Fruit fly (Drosophila melanogaster): ENCODE data around the gene Drsl4.

Gene Drsl4

dm6 chr3L:3338882-3339590, 23.6 kb downstream of the Drsl4 start (continued):
- TF ChIP-seq CG6792 (GFP tag; optimal IDR thresholded peaks at IDR 0.05) = no peak
- TF ChIP-seq Eip78C (GFP tag) = peak; percentile 58
- TF ChIP-seq CG9139 (GFP tag; optimal IDR thresholded peaks at IDR 0.05) = peak; percentile 44
- peak; percentile 18 for TF ChIP-seq topi (GFP tag; optimal IDR thresholded peaks at IDR 0.05)
- TF ChIP-seq CG34406 (GFP tag; optimal IDR thresholded peaks at IDR 0.05) = no peak
- TF ChIP-seq Ets96B (tag; optimal IDR thresholded peaks at IDR 0.05) = peak; percentile 79
- no peak for TF ChIP-seq Sox15 (GFP tag; optimal IDR thresholded peaks at IDR 0.05)
- no peak for TF ChIP-seq lz (GFP tag; optimal IDR thresholded peaks at IDR 0.05)
- peak; percentile 30 for TF ChIP-seq CG16779 (tag; optimal IDR thresholded peaks at IDR 0.05)
- TF ChIP-seq CG1621 (tag; optimal IDR thresholded peaks at IDR 0.05) = no peak
- TF ChIP-seq Sox102F (GFP tag; optimal IDR thresholded peaks at IDR 0.05) = no peak
- TF ChIP-seq dsx (GFP tag; optimal IDR thresholded peaks at IDR 0.05; ENCODE audit: poor library complexity, severe bottlenecking) = no peak
- peak; percentile 75 for TF ChIP-seq eg (GFP tag; IDR thresholded peaks at IDR 0.05)
- TF ChIP-seq Hr4 (GFP tag; optimal IDR thresholded peaks at IDR 0.05) = peak; percentile 76
- TF ChIP-seq Blimp-1 (GFP tag; optimal IDR thresholded peaks at IDR 0.05) = no peak
- TF ChIP-seq CG11294 (GFP tag; IDR thresholded peaks at IDR 0.05) = no peak; the same call in 1 of the 2 replicates
- peak; percentile 23 for TF ChIP-seq pdm3 (GFP tag; optimal IDR thresholded peaks at IDR 0.05)
- TF ChIP-seq acj6 (GFP tag; optimal IDR thresholded peaks at IDR 0.05) = no peak
- TF ChIP-seq Smox (GFP tag; optimal IDR thresholded peaks at IDR 0.05) = no peak
- peak; percentile 77 for TF ChIP-seq CG3032 (tag; optimal IDR thresholded peaks at IDR 0.05)
- peak; percentile 70 for TF ChIP-seq CG6808 (GFP tag; optimal IDR thresholded peaks at IDR 0.05)

dm6 chr3L:3339695-3340226, 24.3 kb downstream of the Drsl4 start:
- peak; percentile 39 for TF ChIP-seq Hr39 (GFP tag; optimal IDR thresholded peaks at IDR 0.05)
- no peak for TF ChIP-seq acj6 (GFP tag; optimal IDR thresholded peaks at IDR 0.05)
- no peak for TF ChIP-seq CG6792 (GFP tag; optimal IDR thresholded peaks at IDR 0.05)
- TF ChIP-seq esn (GFP tag; optimal IDR thresholded peaks at IDR 0.05) = peak; percentile 6
- no peak for TF ChIP-seq CG8119 (GFP tag; IDR thresholded peaks at IDR 0.05)
- TF ChIP-seq vri (GFP tag; optimal IDR thresholded peaks at IDR 0.05) = peak; percentile 65
- TF ChIP-seq pdm3 (GFP tag; optimal IDR thresholded peaks at IDR 0.05) = no peak
- TF ChIP-seq CG34406 (GFP tag; optimal IDR thresholded peaks at IDR 0.05) = no peak
- no peak for TF ChIP-seq Blimp-1 (GFP tag; optimal IDR thresholded peaks at IDR 0.05)
- no peak for TF ChIP-seq OdsH (GFP tag; optimal IDR thresholded peaks at IDR 0.05)
- TF ChIP-seq Met (GFP tag; optimal IDR thresholded peaks at IDR 0.05) = peak; percentile 37
- TF ChIP-seq svp (GFP tag) = peak; percentile 94

- TF ChIP-seq CG8632 (GFP tag; optimal IDR thresholded peaks at IDR 0.05) (peak; percentile 71), CG34406 (GFP tag; optimal IDR thresholded peaks at IDR 0.05) (peak; percentile 61), CG10631 (GFP tag; optimal IDR thresholded peaks at IDR 0.05) (peak; percentile 71), CG11762 (GFP tag; optimal IDR thresholded peaks at IDR 0.05; ENCODE audit: insufficient read depth) (peak; percentile 53), CG4318 (GFP tag; optimal IDR thresholded peaks at IDR 0.05) (no peak), svp (GFP tag) (peak; percentile 89), OdsH (GFP tag; optimal IDR thresholded peaks at IDR 0.05) (peak; percentile 57), Gug (GFP tag; IDR thresholded peaks at IDR 0.05) (peak; percentile 28; the same call in 1 of the 2 replicates), CG31627 (GFP tag; optimal IDR thresholded peaks at IDR 0.05) (peak; percentile 85), CG10669 (GFP tag; optimal IDR thresholded peaks at IDR 0.05) (peak; percentile 62), topi (GFP tag; optimal IDR thresholded peaks at IDR 0.05) (peak; percentile 75), esn (GFP tag; optimal IDR thresholded peaks at IDR 0.05) (peak; percentile 82), achi (GFP tag; optimal IDR thresholded peaks at IDR 0.05) (peak; percentile 50), Ets21C (GFP tag; optimal IDR thresholded peaks at IDR 0.05) (peak; percentile 72), dac (GFP tag; optimal IDR thresholded peaks at IDR 0.05) (no peak), eg (GFP tag; IDR thresholded peaks at IDR 0.05) (no peak), CG6276 (GFP tag; optimal IDR thresholded peaks at IDR 0.05) (no peak), spab (GFP tag; optimal IDR thresholded peaks at IDR 0.05) (peak; percentile 57), Eip78C (GFP tag) (peak; percentile 91), Hr39 (GFP tag; optimal IDR thresholded peaks at IDR 0.05) (peak; percentile 82), CG3919 (GFP tag; optimal IDR thresholded peaks at IDR 0.05) (peak; percentile 52), CG7368 (GFP tag; optimal IDR thresholded peaks at IDR 0.05) (peak; percentile 36), CG6854 (GFP tag; optimal IDR thresholded peaks at IDR 0.05) (peak; percentile 64), ss (GFP tag; optimal IDR thresholded peaks at IDR 0.05) (peak; percentile 34 to 57), Ets96B (tag; optimal IDR thresholded peaks at IDR 0.05) (peak; percentile 70), CG1621 (tag; optimal IDR thresholded peaks at IDR 0.05) (peak; percentile 71)
Observed at dm6 chr3L:3342307-3342940, 27.0 kb downstream of the Drsl4 start.

All from whole organism, prepupa.